Fruit fly (Drosophila melanogaster) whole organism: Measurements from ENCODE around the gene ru.

Experiments
- CG8478 ChIP-seq: fragments of >200 bp; optimal IDR thresholded peaks from 2 replicates; lab custom pipeline; 2018; ENCODE audit warnings: inconsistent platforms
- Dll ChIP-seq: fragments of >200 bp; optimal IDR thresholded peaks from 2 replicates; lab custom pipeline; 2017
- EcR ChIP-seq, 2 experiments: fragments of >200 bp; optimal IDR thresholded peaks; 2 replicates each; lab custom pipeline; 2017; ENCODE audit warnings: missing biosample characterization in 2 of 2, missing genetic modification characterization in 2 of 2, missing genetic modification reagents in 2 of 2
- pan ChIP-seq: fragments of >200 bp; optimal IDR thresholded peaks from 2 replicates; lab custom pipeline; 2017
- psq ChIP-seq: fragments of >200 bp; optimal IDR thresholded peaks from 2 replicates; lab custom pipeline; 2017
- usp ChIP-seq: fragments of >200 bp; optimal IDR thresholded peaks from 2 replicates; lab custom pipeline; 2017; ENCODE audit warnings: missing biosample characterization, missing genetic modification characterization, mixed read lengths

The ru gene

DNA sequence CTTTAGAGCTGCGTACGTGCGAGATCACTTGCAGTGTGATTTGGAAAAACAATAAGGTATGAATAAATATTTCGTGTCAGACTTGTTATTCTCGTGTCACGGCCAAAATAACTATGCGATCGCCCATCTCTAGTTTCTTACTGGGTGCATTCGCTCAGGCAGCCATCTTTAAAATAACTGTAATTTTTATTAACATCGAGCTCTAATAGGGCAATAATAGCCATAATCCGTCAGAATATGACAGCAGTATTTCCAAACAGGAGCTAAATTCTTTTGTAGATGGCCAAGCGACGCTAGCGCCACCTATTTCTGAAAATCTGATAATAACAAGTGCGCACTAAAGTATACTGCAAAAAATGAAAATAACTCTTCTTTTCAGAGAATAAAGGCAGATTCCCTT, 18.4 kb upstream of the ru start:
- TF ChIP-seq EcR (GFP tag; optimal IDR thresholded peaks at IDR 0.05; lab: Kevin White, UChicago) (no peak), Dll (lab: Kevin White, UChicago) (no peak), usp (GFP tag; lab: Kevin White, UChicago) (no peak), CG8478 (lab: Kevin White, UChicago) (no peak), pan (lab: Kevin White, UChicago) (no peak), psq (lab: Kevin White, UChicago) (no peak)

DNA sequence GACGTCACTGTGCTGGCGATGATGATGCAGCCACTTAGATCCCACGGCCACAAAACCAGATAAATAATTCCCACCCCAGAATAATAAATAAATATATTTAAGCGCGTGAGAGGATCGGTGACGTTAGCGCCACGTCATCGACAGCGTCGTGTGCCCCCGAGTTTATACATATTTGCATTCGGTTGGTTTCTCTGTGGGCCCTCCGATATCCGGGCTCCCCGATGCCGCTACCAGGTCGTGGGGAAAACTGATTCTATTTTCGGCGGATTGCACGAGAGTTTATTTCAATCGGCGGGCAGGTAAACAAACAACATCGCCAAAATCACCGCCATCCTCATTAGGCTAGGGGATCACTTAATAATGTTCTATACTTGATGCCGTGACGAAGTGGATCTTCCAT, 16.2 kb upstream of the ru start:
- no peak for TF ChIP-seq Dll (lab: Kevin White, UChicago)
- no peak for TF ChIP-seq pan (lab: Kevin White, UChicago)
- TF ChIP-seq usp (GFP tag; lab: Kevin White, UChicago) = no peak
- no peak for TF ChIP-seq EcR (GFP tag; optimal IDR thresholded peaks at IDR 0.05; lab: Kevin White, UChicago)
- no peak for TF ChIP-seq CG8478 (lab: Kevin White, UChicago)
- TF ChIP-seq psq (lab: Kevin White, UChicago) = no peak

DNA sequence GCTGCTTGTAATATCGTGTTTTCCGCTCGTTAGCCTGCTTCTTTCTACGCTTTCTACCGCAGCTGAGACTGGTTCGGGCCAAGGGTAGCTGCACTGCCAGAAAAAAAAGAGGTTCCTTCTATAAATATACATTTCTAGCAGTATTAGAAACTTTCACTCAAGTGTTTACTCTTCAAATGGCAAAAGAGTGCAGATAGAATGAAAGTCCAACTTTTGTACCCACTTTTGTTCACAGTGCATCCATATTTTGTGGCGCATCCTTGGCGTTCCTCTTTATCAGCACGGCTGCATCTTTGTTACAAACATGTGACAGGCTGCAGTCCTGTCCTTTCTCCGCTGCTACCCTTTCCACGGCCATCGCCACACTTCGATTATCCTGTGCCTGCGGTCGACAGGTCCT, 12.1 kb upstream of the ru start:
- no peak for TF ChIP-seq usp (GFP tag; lab: Kevin White, UChicago)
- no peak for TF ChIP-seq Dll (lab: Kevin White, UChicago)
- no peak for TF ChIP-seq EcR (GFP tag; optimal IDR thresholded peaks at IDR 0.05; lab: Kevin White, UChicago)
- no peak for TF ChIP-seq psq (lab: Kevin White, UChicago)
- TF ChIP-seq CG8478 (lab: Kevin White, UChicago) = no peak
- TF ChIP-seq pan (lab: Kevin White, UChicago) = no peak

DNA sequence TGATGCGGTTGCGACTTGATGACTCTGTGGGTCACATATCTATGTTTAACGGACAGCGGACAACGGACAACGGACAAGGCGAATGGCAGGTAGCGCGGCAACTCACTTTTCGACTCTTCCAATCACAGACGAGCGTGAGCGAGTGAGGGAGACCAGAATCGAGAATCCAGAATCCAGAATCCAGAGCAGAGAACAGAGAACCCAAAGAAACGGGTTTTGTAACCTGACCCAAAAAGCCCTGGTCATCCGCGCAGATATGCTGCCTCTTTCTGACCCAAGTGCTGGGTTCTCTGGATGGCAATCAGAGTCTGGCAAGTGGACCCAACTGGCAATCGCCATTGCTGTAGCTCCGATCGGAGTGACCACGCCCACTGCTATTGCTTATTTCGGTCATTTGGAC, 6.1 kb upstream of the ru start:
- TF ChIP-seq pan (lab: Kevin White, UChicago) (no peak), psq (lab: Kevin White, UChicago) (no peak), Dll (lab: Kevin White, UChicago) (no peak)

DNA sequence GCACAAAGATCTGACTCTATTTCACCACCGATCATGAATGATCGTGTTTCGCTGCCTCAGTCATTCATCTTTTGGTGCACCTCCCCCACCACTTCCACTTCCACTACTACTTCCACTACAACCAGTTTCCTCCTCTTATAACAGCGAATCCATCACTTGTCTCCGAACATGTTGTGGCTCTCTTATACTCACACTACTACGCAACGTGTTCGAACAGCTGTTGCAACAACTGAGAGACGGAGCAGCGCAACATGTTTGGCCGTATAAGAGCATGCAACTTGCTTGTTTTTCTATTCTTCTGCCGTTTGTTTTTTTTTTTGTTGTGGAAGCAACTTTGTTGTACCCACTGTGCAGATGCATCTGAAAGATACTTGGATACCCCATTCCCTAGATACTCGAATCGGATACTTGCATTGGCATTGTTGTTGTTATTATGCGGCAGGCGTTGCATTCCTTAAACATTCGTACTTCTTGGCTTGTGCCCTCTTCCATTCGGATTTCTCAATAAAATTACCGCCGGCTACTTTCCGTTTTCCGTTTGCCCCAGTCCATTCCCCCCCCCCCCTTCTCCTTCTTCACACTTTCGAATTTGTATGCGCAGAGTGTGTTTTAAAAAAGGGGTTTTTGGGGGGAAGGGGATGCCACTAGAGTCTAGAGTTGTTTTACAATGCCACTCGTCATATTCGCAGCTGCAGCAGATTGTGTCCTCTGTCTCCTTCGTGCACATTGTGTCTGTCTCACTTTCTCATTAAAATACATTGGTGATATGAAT, 3.4 kb upstream of the ru start:
- no peak for TF ChIP-seq pan (lab: Kevin White, UChicago)
- TF ChIP-seq usp (GFP tag; lab: Kevin White, UChicago) = no peak
- TF ChIP-seq Dll (lab: Kevin White, UChicago) = no peak
- TF ChIP-seq CG8478 (lab: Kevin White, UChicago) = no peak
- no peak for TF ChIP-seq psq (lab: Kevin White, UChicago)
- no peak for TF ChIP-seq EcR (GFP tag; optimal IDR thresholded peaks at IDR 0.05; lab: Kevin White, UChicago)

DNA sequence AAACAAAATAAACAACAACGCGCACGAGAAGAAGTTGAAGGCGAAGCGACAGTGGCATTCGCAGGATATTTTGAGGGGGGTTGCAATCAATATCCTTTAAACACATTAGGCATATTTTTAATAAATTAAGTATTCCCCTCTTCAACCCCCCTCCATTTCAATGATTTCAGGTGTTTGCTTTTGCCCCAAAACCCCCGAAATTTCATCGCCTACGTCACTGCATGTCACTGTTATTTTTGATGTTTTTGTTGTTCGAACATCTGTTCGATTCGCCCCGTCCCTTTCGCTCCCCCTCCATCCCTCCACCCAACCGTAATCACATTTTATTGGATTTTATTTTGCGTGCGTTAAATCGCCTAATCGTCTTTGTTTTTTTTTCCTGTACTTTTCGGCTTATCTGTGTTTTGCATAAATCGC, 2.2 kb upstream of the ru start:
- TF ChIP-seq CG8478 (lab: Kevin White, UChicago) (no peak), usp (GFP tag; lab: Kevin White, UChicago) (no peak), EcR (GFP tag; optimal IDR thresholded peaks at IDR 0.05; lab: Kevin White, UChicago) (no peak), pan (lab: Kevin White, UChicago) (no peak), Dll (lab: Kevin White, UChicago) (no peak), psq (lab: Kevin White, UChicago) (no peak)

DNA sequence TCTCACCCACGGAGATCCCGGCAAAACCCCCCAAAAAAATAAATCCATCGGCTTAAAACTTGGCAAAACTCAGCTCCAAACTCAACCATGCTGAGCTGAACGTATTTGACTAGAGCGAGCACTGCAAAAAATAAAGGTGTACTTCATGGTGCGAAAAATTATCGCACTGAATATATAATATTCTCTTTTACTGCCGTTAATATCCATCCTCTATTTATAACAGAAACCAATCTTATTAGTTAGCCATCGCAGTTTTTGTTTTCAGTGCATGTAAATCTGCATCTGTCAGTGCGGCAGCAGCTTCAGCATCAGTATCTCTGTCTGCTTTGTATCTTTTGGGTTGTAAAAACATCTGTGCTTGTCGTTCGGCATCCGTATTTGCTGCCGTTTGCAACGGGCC, 511 bp downstream of the ru start:
- TF ChIP-seq CG8478 (lab: Kevin White, UChicago) = no peak
- no peak for TF ChIP-seq psq (lab: Kevin White, UChicago)
- no peak for TF ChIP-seq pan (lab: Kevin White, UChicago)
- TF ChIP-seq EcR (GFP tag; optimal IDR thresholded peaks at IDR 0.05; lab: Kevin White, UChicago) = no peak
- no peak for TF ChIP-seq Dll (lab: Kevin White, UChicago)
- TF ChIP-seq usp (GFP tag; lab: Kevin White, UChicago) = no peak

DNA sequence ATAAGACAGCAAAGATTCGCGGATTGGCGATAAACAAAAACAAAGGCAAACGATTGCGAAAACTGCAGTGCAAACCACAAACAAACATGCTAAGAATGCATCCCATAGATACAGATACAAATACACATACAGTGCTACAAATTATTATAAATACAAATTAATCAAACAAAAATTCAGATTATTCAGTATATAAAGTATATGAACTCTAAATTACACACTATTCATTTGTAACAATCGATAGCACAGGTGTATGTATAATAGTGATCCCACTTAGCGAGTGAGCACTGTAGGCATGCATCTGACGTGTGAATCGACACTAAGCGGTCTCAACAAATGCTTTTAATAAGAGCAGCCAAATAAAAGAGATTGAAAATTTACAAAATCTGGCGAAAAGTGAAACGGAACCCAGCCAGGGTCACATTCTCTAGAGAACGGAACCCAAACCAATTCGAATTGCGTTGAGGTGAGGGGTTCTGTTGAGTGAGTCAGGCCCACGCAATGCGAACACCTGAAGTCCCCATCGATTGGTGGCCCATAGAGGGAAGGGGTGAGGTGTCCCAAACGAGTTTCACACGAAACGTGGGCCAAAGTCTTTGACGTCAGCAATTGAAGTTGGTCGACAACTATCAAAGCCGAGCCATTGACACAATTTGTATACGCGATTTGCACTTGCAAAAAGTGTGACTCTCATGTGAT, 4.2 kb downstream of the ru start:
- no peak for TF ChIP-seq usp (GFP tag; lab: Kevin White, UChicago)
- TF ChIP-seq EcR (GFP tag; optimal IDR thresholded peaks at IDR 0.05; lab: Kevin White, UChicago) = no peak
- TF ChIP-seq psq (lab: Kevin White, UChicago) = no peak
- TF ChIP-seq pan (lab: Kevin White, UChicago) = no peak
- no peak for TF ChIP-seq Dll (lab: Kevin White, UChicago)
- no peak for TF ChIP-seq CG8478 (lab: Kevin White, UChicago)

DNA sequence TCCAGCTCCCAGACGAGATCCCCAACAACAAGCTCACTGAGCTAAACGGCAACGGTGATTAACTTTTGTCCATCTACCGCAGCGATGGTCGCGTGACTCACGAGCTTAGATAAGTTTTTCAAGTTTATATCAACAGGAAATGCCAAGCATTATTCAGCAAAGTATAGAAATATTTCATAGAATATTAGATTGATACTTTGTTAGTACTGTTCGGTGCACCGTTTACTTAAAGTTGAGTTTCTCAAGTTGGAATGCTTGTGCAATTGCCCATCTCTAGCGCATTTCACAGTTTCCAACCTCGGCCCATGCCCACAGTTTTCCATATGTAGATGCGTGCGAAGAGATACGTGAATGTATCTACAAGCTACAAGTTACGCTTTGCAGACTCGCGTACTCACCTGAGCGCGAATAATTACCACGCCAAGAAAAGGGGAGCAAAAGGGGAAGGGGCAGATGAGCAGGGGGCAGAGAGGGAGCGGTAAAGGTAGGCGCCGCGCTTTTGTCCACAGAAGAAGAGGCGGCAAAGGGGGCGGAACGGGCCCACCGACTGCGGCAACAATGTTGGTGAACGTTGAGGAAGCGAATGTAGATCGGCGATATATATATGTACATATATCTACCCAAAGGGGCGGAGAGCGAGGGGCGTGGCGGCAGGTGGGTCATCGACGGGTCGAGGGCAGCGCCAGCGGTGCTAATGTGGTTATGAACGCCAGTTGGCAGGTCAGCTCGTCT, 5.8 kb downstream of the ru start:
- no peak for TF ChIP-seq usp (GFP tag; lab: Kevin White, UChicago)
- TF ChIP-seq pan (lab: Kevin White, UChicago) = no peak
- no peak for TF ChIP-seq psq (lab: Kevin White, UChicago)
- no peak for TF ChIP-seq EcR (GFP tag; optimal IDR thresholded peaks at IDR 0.05; lab: Kevin White, UChicago)
- no peak for TF ChIP-seq Dll (lab: Kevin White, UChicago)

DNA sequence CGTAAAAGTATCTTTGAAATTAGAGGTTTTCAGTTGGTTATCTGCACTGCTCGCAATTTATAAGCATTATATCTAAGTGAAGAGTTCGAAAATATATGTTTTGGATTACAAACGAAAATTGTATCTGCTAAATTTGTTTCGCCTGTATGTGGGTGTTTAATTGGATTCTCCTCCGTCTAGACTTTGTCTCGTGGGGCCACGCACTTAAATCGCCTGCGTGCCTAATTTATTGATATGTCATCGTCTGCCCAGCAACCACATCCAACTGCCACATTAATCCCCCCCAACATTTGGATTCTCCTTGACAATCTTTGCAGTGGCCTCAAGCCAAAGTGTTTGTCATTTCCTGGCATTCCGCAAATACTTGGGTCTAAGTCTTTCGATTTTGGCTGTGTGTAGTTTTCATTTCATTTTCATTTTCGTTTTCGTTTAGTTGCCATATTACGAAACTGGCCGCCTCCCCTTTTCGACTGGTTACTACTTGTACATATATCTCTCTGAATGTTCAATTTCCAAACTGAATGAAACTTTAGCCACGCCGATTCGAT, 7.7 kb downstream of the ru start:
- TF ChIP-seq Dll (lab: Kevin White, UChicago) (no peak), pan (lab: Kevin White, UChicago) (no peak), psq (lab: Kevin White, UChicago) (no peak), EcR (GFP tag; optimal IDR thresholded peaks at IDR 0.05; lab: Kevin White, UChicago) (no peak), CG8478 (lab: Kevin White, UChicago) (no peak), usp (GFP tag; lab: Kevin White, UChicago) (no peak)
